Worm (Caenorhabditis elegans) whole organism, late embryonic: ENCODE measurements around the gene cyp-33C7.

Source experiments
- C38D4.7 ChIP-seq: fragments of 200-800 bp; sonication (Bioruptor generic); optimal IDR thresholded peaks from 2 replicates; lab custom pipeline; 2018; ENCODE audit warnings: mild to moderate bottlenecking, missing genetic modification characterization, moderate library complexity, missing compliant biosample characterization
- K09A11.1 ChIP-seq: sonication (generic microtip); optimal IDR thresholded peaks from 2 replicates; lab custom pipeline; 2017; ENCODE audit warnings: antibody characterized with exemption, mild to moderate bottlenecking, missing genetic modification characterization, missing compliant biosample characterization; ENCODE audit not compliant: insufficient read depth
- ama-1 ChIP-seq: fragments of 150-350 bp; optimal IDR thresholded peaks from 2 replicates; lab custom pipeline; 2014
- che-1 ChIP-seq: sonication (generic microtip); optimal IDR thresholded peaks from 2 replicates; lab custom pipeline; 2016; ENCODE audit warnings: mild to moderate bottlenecking, missing genetic modification characterization, missing compliant biosample characterization
- elt-4 ChIP-seq: sonication (generic microtip); optimal IDR thresholded peaks from 2 replicates; lab custom pipeline; 2016; ENCODE audit warnings: missing genetic modification characterization, missing compliant biosample characterization
- nhr-11 ChIP-seq: fragments of 150-350 bp; optimal IDR thresholded peaks from 2 replicates; lab custom pipeline; 2014; ENCODE audit warnings: missing biosample characterization, missing genetic modification characterization
- pha-2 ChIP-seq: sonication (generic microtip); optimal IDR thresholded peaks from 2 replicates; lab custom pipeline; 2017; ENCODE audit warnings: mild to moderate bottlenecking, missing genetic modification characterization, missing compliant biosample characterization
- sox-2 ChIP-seq: fragments of 200-800 bp; sonication (Bioruptor generic); IDR thresholded peaks from 2 replicates; pipeline ENCODE4 v1.3.6; 2022; ENCODE audit warnings: missing genetic modification reagents, missing genetic modification characterization, missing compliant biosample characterization
- tbx-2 ChIP-seq: sonication (generic microtip); optimal IDR thresholded peaks from 2 replicates; lab custom pipeline; 2016; ENCODE audit warnings: missing genetic modification characterization, missing compliant biosample characterization
- ttx-3 ChIP-seq: sonication (generic microtip); optimal IDR thresholded peaks from 2 replicates; lab custom pipeline; 2016; ENCODE audit warnings: missing genetic modification reagents, missing genetic modification characterization, missing compliant biosample characterization

DNA sequence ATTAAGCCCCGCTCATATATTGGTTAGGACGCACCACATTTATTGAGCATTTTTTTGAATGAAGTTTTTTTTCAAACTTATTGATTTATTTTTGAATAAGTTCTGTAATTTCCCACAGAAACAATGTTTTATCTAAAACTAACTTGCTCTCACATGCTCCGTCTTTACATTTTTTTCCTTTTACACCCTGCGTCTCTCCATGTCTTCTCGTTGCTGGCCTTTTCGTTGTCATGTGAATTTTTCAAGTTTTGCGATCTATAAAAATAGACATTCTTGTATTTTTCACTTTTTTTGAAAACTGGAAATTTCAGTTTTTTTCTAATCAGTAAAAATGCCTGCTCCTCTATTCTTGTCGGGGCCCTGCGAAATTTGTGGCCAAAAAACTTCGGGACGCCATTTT, 19.4 kb upstream of the cyp-33C7 start, which contains the start of gene nhr-134:
- TF ChIP-seq che-1 (no peak), ama-1 (no peak), sox-2 (GFP tag; lab: Robert Waterston, UW) (no peak), ttx-3 (no peak), pha-2 (tag; lab: Kevin White, UChicago) (no peak), C38D4.7 (no peak), elt-4 (tag; lab: Kevin White, UChicago) (no peak), K09A11.1 (no peak), nhr-11 (no peak), tbx-2 (no peak)
